Fruit fly (Drosophila melanogaster) whole organism, embryonic: ENCODE results near the gene Jarid2.

ENCODE experiments used
- Abd-B ChIP-seq: fragments of 200-800 bp; sonication (Bioruptor generic); optimal IDR thresholded peaks from 2 replicates; lab custom pipeline; 2018; ENCODE audit warnings: missing biosample characterization, mild to moderate bottlenecking, missing genetic modification characterization, moderate library complexity
- Adf1 ChIP-seq: fragments of 200-800 bp; sonication (Bioruptor generic); IDR thresholded peaks from 2 replicates; pipeline ENCODE4 v1.3.6; 2022; ENCODE audit warnings: missing biosample characterization, missing genetic modification characterization
- Atf3 ChIP-seq: fragments of 200-800 bp; sonication (Bioruptor generic); optimal IDR thresholded peaks from 3 replicates; lab custom pipeline; 2016; ENCODE audit warnings: missing biosample characterization, missing genetic modification characterization
- Atf6 ChIP-seq: fragments of 200-800 bp; sonication (Bioruptor generic); IDR thresholded peaks from 2 replicates; pipeline ENCODE4 v1.3.6; 2022; ENCODE audit warnings: missing biosample characterization, missing genetic modification characterization
- BtbVII ChIP-seq: fragments of 200-800 bp; sonication (Bioruptor generic); optimal IDR thresholded peaks from 3 replicates; lab custom pipeline; 2017; ENCODE audit warnings: missing biosample characterization, mild to moderate bottlenecking, missing genetic modification characterization
- CG10209 ChIP-seq: fragments of 200-800 bp; sonication (Bioruptor generic); optimal IDR thresholded peaks from 3 replicates; lab custom pipeline; 2017; ENCODE audit warnings: missing biosample characterization, mild to moderate bottlenecking, missing genetic modification characterization, missing genetic modification reagents
- CG10543 ChIP-seq: fragments of 200-800 bp; sonication (Bioruptor generic); optimal IDR thresholded peaks from 3 replicates; lab custom pipeline; 2017; ENCODE audit warnings: missing biosample characterization, mild to moderate bottlenecking, missing genetic modification characterization, moderate library complexity
- CG11504 ChIP-seq: fragments of 200-800 bp; sonication (Bioruptor generic); optimal IDR thresholded peaks from 3 replicates; lab custom pipeline; 2019; ENCODE audit warnings: missing biosample characterization, mild to moderate bottlenecking, missing genetic modification characterization, moderate library complexity
- CG12659 ChIP-seq: fragments of 200-800 bp; sonication (Bioruptor generic); optimal IDR thresholded peaks from 3 replicates; lab custom pipeline; 2017; ENCODE audit warnings: mild to moderate bottlenecking, missing biosample characterization, missing genetic modification reagents, missing genetic modification characterization
- CG13123 ChIP-seq: fragments of 200-800 bp; sonication (Bioruptor generic); optimal IDR thresholded peaks from 2 replicates; lab custom pipeline; 2016; ENCODE audit warnings: missing biosample characterization, missing genetic modification characterization
- CG14710 ChIP-seq: fragments of 200-800 bp; sonication (Bioruptor generic); optimal IDR thresholded peaks from 3 replicates; lab custom pipeline; 2019; ENCODE audit warnings: missing biosample characterization, mild to moderate bottlenecking, missing genetic modification characterization, moderate library complexity
- CG15073 ChIP-seq: fragments of 200-800 bp; sonication (Bioruptor generic); optimal IDR thresholded peaks from 2 replicates; lab custom pipeline; 2016; ENCODE audit warnings: missing biosample characterization, missing genetic modification characterization
- CG15514 ChIP-seq: fragments of 200-800 bp; sonication (Bioruptor generic); optimal IDR thresholded peaks from 3 replicates; lab custom pipeline; 2017; ENCODE audit warnings: missing biosample characterization, missing genetic modification characterization, mild to moderate bottlenecking, moderate library complexity, missing genetic modification reagents
- CG2889 ChIP-seq: fragments of 200-800 bp; sonication (Bioruptor generic); IDR thresholded peaks from 3 replicates; pipeline ENCODE4 v1.3.6; 2022; ENCODE audit warnings: missing biosample characterization, missing genetic modification characterization
- CG4360 ChIP-seq: fragments of 200-800 bp; sonication (Bioruptor generic); IDR thresholded peaks from 2 replicates; pipeline ENCODE4 v1.3.6; 2022; ENCODE audit warnings: missing biosample characterization, missing genetic modification characterization
- CG4404 ChIP-seq: fragments of 200-800 bp; sonication (Bioruptor generic); IDR thresholded peaks from 2 replicates; pipeline ENCODE4 v1.3.6; 2022; ENCODE audit warnings: missing biosample characterization, missing genetic modification characterization
- CG6272 ChIP-seq: fragments of 200-800 bp; sonication (Bioruptor generic); IDR thresholded peaks from 2 replicates; pipeline ENCODE4 v1.3.6; 2022; ENCODE audit warnings: missing biosample characterization, missing genetic modification characterization
- CG7987 ChIP-seq: fragments of 200-800 bp; sonication (Bioruptor generic); optimal IDR thresholded peaks from 2 replicates; lab custom pipeline; 2018; ENCODE audit warnings: missing biosample characterization, mild to moderate bottlenecking, missing genetic modification characterization, moderate library complexity
- CG9437 ChIP-seq: fragments of 200-800 bp; sonication (Bioruptor generic); optimal IDR thresholded peaks from 2 replicates; lab custom pipeline; 2018; ENCODE audit warnings: missing biosample characterization, mild to moderate bottlenecking, missing genetic modification characterization
- Chrac-16 ChIP-seq: fragments of 200-800 bp; sonication (Bioruptor generic); optimal IDR thresholded peaks from 3 replicates; lab custom pipeline; 2016; ENCODE audit warnings: missing biosample characterization, missing genetic modification characterization
- CkIIα-i1 ChIP-seq: fragments of 200-800 bp; sonication (Bioruptor generic); IDR thresholded peaks from 2 replicates; pipeline ENCODE4 v1.3.6; 2022; ENCODE audit warnings: missing biosample characterization, missing genetic modification characterization
- D19A ChIP-seq: fragments of 200-800 bp; optimal IDR thresholded peaks from 3 replicates; lab custom pipeline; 2019; ENCODE audit warnings: missing biosample characterization, mild to moderate bottlenecking, missing genetic modification characterization, moderate library complexity
- Dbx ChIP-seq: fragments of 200-800 bp; sonication (Bioruptor generic); IDR thresholded peaks from 3 replicates; pipeline ENCODE4 v1.3.6; 2022; ENCODE audit warnings: missing biosample characterization, missing genetic modification characterization
- Dip3 ChIP-seq: fragments of 200-800 bp; sonication (Bioruptor generic); optimal IDR thresholded peaks from 3 replicates; lab custom pipeline; 2016; ENCODE audit warnings: missing biosample characterization, missing genetic modification characterization
- Ets65A ChIP-seq: fragments of 200-800 bp; sonication (Bioruptor generic); peaks from one replicate; lab custom pipeline; 2016; ENCODE audit warnings: missing biosample characterization, missing genetic modification characterization
- HLH4C ChIP-seq: fragments of 200-800 bp; sonication (Bioruptor generic); IDR thresholded peaks from 3 replicates; pipeline ENCODE4 v1.3.6; 2022; ENCODE audit warnings: missing biosample characterization, missing genetic modification characterization; ENCODE audit not compliant: partially characterized antibody
- Lhr ChIP-seq: fragments of 200-800 bp; sonication (Bioruptor generic); optimal IDR thresholded peaks from 3 replicates; lab custom pipeline; 2017; ENCODE audit warnings: mild to moderate bottlenecking, missing biosample characterization, missing genetic modification reagents, missing genetic modification characterization
- Max ChIP-seq: fragments of 200-800 bp; sonication (Bioruptor generic); optimal IDR thresholded peaks from 2 replicates; lab custom pipeline; 2016; ENCODE audit warnings: missing biosample characterization, mild to moderate bottlenecking, missing genetic modification characterization
- Myb ChIP-seq: fragments of 200-800 bp; sonication (Bioruptor generic); optimal IDR thresholded peaks from 2 replicates; lab custom pipeline; 2016; ENCODE audit warnings: missing biosample characterization, missing genetic modification characterization
- Neu2 ChIP-seq: fragments of 200-800 bp; sonication (Bioruptor generic); optimal IDR thresholded peaks from 3 replicates; lab custom pipeline; 2016; ENCODE audit warnings: missing biosample characterization, missing genetic modification characterization, borderline replicate concordance
- Ravus ChIP-seq: fragments of 200-800 bp; sonication (Bioruptor generic); IDR thresholded peaks from 2 replicates; pipeline ENCODE4 v1.3.6; 2022; ENCODE audit warnings: missing biosample characterization, missing genetic modification characterization
- Spps ChIP-seq: fragments of 200-800 bp; sonication (Bioruptor generic); optimal IDR thresholded peaks from 2 replicates; lab custom pipeline; 2018; ENCODE audit warnings: missing biosample characterization, mild to moderate bottlenecking, missing genetic modification characterization
- ase ChIP-seq: fragments of 200-800 bp; sonication (Bioruptor generic); IDR thresholded peaks from 3 replicates; pipeline ENCODE4 v1.3.6; 2022; ENCODE audit warnings: missing biosample characterization, missing genetic modification characterization
- cato ChIP-seq: fragments of 200-800 bp; sonication (Bioruptor generic); optimal IDR thresholded peaks from 2 replicates; lab custom pipeline; 2016; ENCODE audit warnings: missing biosample characterization, missing genetic modification characterization, borderline replicate concordance
- croc ChIP-seq: fragments of 200-800 bp; sonication (Bioruptor generic); conservative IDR thresholded peaks from 3 replicates; pipeline ENCODE4 v1.3.6; 2022; ENCODE audit warnings: missing biosample characterization, missing genetic modification characterization
- dimm ChIP-seq: fragments of 200-800 bp; sonication (Bioruptor generic); IDR thresholded peaks from 2 replicates; pipeline ENCODE4 v1.3.6; 2022; ENCODE audit warnings: missing biosample characterization, missing genetic modification characterization
- emc ChIP-seq: fragments of 200-800 bp; sonication (Bioruptor generic); optimal IDR thresholded peaks from 2 replicates; lab custom pipeline; 2016; ENCODE audit warnings: missing biosample characterization, missing genetic modification characterization
- fd3F ChIP-seq: fragments of 200-800 bp; sonication (Bioruptor generic); optimal IDR thresholded peaks from 2 replicates; lab custom pipeline; 2018; ENCODE audit warnings: missing biosample characterization, mild to moderate bottlenecking, missing genetic modification characterization, moderate library complexity
- ftz-f1 ChIP-seq: fragments of 200-800 bp; sonication (Bioruptor generic); optimal IDR thresholded peaks from 2 replicates; lab custom pipeline; 2016; ENCODE audit warnings: missing biosample characterization, missing genetic modification characterization
- gt ChIP-seq: fragments of 200-800 bp; sonication (Bioruptor generic); IDR thresholded peaks from 2 replicates; pipeline ENCODE4 v1.3.6; 2022; ENCODE audit warnings: missing biosample characterization, missing genetic modification characterization
- hth ChIP-seq: fragments of >200 bp; optimal IDR thresholded peaks from 2 replicates; lab custom pipeline; 2017; ENCODE audit warnings: inconsistent platforms
- inv ChIP-seq: fragments of 200-800 bp; sonication (Bioruptor generic); IDR thresholded peaks from 2 replicates; pipeline ENCODE4 v1.3.6; 2022; ENCODE audit warnings: missing biosample characterization, missing genetic modification characterization; ENCODE audit not compliant: partially characterized antibody
- klu ChIP-seq: fragments of 200-800 bp; sonication (Bioruptor generic); IDR thresholded peaks from 2 replicates; pipeline ENCODE4 v1.3.6; 2022; ENCODE audit warnings: missing biosample characterization, missing genetic modification characterization
- maf-S ChIP-seq: fragments of 200-800 bp; sonication (Bioruptor generic); optimal IDR thresholded peaks from 2 replicates; lab custom pipeline; 2016; ENCODE audit warnings: missing biosample characterization, missing genetic modification characterization
- mld ChIP-seq: fragments of 200-800 bp; sonication (Bioruptor generic); IDR thresholded peaks from 3 replicates; pipeline ENCODE4 v1.3.6; 2022; ENCODE audit warnings: missing biosample characterization, missing genetic modification characterization; ENCODE audit not compliant: partially characterized antibody
- nerfin-1 ChIP-seq: fragments of 200-800 bp; sonication (Bioruptor generic); optimal IDR thresholded peaks from 3 replicates; lab custom pipeline; 2019; ENCODE audit warnings: missing biosample characterization, mild to moderate bottlenecking, missing genetic modification characterization, moderate library complexity
- org-1 ChIP-seq: fragments of 200-800 bp; sonication (Bioruptor generic); optimal IDR thresholded peaks from 2 replicates; lab custom pipeline; 2017; ENCODE audit warnings: missing biosample characterization, missing genetic modification characterization
- p53 ChIP-seq: fragments of 200-800 bp; sonication (Bioruptor generic); optimal IDR thresholded peaks from 2 replicates; lab custom pipeline; 2016; ENCODE audit warnings: missing biosample characterization, missing genetic modification characterization
- phol ChIP-seq: fragments of 200-800 bp; sonication (Bioruptor generic); optimal IDR thresholded peaks from 3 replicates; lab custom pipeline; 2018; ENCODE audit warnings: missing biosample characterization, mild to moderate bottlenecking, missing genetic modification characterization, moderate library complexity
- pros ChIP-seq: fragments of 200-800 bp; sonication (Bioruptor generic); optimal IDR thresholded peaks from 3 replicates; lab custom pipeline; 2019; ENCODE audit warnings: missing biosample characterization, mild to moderate bottlenecking, missing genetic modification characterization, moderate library complexity
- tap ChIP-seq: fragments of 200-800 bp; optimal IDR thresholded peaks from 3 replicates; lab custom pipeline; 2019; ENCODE audit warnings: missing biosample characterization, mild to moderate bottlenecking, missing genetic modification characterization, moderate library complexity
- z ChIP-seq: fragments of 200-800 bp; sonication (Bioruptor generic); IDR thresholded peaks from 3 replicates; pipeline ENCODE4 v1.3.6; 2022; ENCODE audit warnings: missing biosample characterization, missing genetic modification characterization

The Jarid2 gene

DNA sequence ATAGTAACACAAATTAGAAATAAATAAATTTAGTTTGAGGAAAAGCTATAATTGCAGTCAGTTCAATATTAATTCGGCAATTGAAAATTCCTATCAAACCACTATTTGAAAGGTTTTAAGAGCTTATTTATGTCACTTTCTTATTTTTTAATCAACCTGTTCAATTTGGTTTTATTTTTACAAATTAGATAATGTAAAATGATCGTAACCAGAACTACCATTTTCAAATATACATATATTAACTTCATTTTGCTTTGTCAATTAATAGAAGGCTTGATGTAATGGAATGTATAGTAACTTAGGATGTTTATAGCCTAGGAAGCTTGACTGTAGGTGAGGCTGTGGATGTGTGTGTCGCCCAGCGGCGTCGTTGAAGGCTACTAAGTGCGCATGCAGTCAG is 10.2 kb upstream of the Jarid2 start (continued):
- TF ChIP-seq CG7987 (GFP tag; lab: Kevin White, UChicago): no peak
- no peak for TF ChIP-seq CkIIα-i1 (GFP tag; lab: Robert Waterston, UW)
- no peak for TF ChIP-seq Adf1 (GFP tag; lab: Robert Waterston, UW)
- no peak for TF ChIP-seq Atf6 (GFP tag; lab: Robert Waterston, UW)
- peak; percentile 57 for TF ChIP-seq CG10209 (GFP tag; lab: Kevin White, UChicago)
- TF ChIP-seq ftz-f1 (GFP tag; lab: Kevin White, UChicago): no peak
- no peak for TF ChIP-seq Lhr (GFP tag; lab: Kevin White, UChicago)
- TF ChIP-seq Max: no peak
- no peak for TF ChIP-seq croc (GFP tag; lab: Robert Waterston, UW)
- TF ChIP-seq CG10543 (GFP tag; lab: Kevin White, UChicago): peak; percentile 40
- TF ChIP-seq maf-S: no peak
- no peak for TF ChIP-seq CG4404 (GFP tag; lab: Robert Waterston, UW)
- peak; percentile 34 for TF ChIP-seq nerfin-1 (tag; lab: Kevin White, UChicago)
- no peak for TF ChIP-seq Atf3
- no peak for TF ChIP-seq Dbx (GFP tag; lab: Robert Waterston, UW)
- TF ChIP-seq Myb (GFP tag; lab: Kevin White, UChicago): no peak
- no peak for TF ChIP-seq CG14710
- peak; percentile 0 for TF ChIP-seq D19A (tag; lab: Kevin White, UChicago)
- no peak for TF ChIP-seq klu
- TF ChIP-seq Dip3: no peak
- no peak for TF ChIP-seq p53 (GFP tag; lab: Kevin White, UChicago)
- TF ChIP-seq Chrac-16: no peak
- TF ChIP-seq Ets65A: no peak
- no peak for TF ChIP-seq fd3F (GFP tag; lab: Kevin White, UChicago)
- no peak for TF ChIP-seq Neu2 (GFP tag; lab: Kevin White, UChicago)
- no peak for TF ChIP-seq Spps (tag; lab: Kevin White, UChicago)
- TF ChIP-seq BtbVII: no peak
- no peak for TF ChIP-seq Ravus (GFP tag; lab: Robert Waterston, UW)
- peak; percentile 18 for TF ChIP-seq org-1 (GFP tag; lab: Kevin White, UChicago)
- peak; percentile 69 for TF ChIP-seq CG11504
- TF ChIP-seq CG4360 (GFP tag; lab: Robert Waterston, UW): no peak
- no peak for TF ChIP-seq CG15073 (GFP tag; lab: Kevin White, UChicago)
- TF ChIP-seq CG13123 (GFP tag; lab: Kevin White, UChicago): no peak
- TF ChIP-seq ase: no peak
- no peak for TF ChIP-seq HLH4C (GFP tag; lab: Robert Waterston, UW)
- peak; percentile 39 for TF ChIP-seq phol
- no peak for TF ChIP-seq z (GFP tag; lab: Robert Waterston, UW)
- no peak for TF ChIP-seq cato (GFP tag; lab: Kevin White, UChicago)
- no peak for TF ChIP-seq gt
- no peak for TF ChIP-seq CG6272 (GFP tag; lab: Robert Waterston, UW)
- TF ChIP-seq CG9437: peak; percentile 10
- no peak for TF ChIP-seq CG15514 (GFP tag; lab: Kevin White, UChicago)
- TF ChIP-seq tap: no peak
- TF ChIP-seq mld (GFP tag; lab: Robert Waterston, UW): no peak
- no peak for TF ChIP-seq inv
- TF ChIP-seq Abd-B (GFP tag; lab: Kevin White, UChicago): no peak
- TF ChIP-seq dimm (GFP tag; lab: Robert Waterston, UW): no peak
- no peak for TF ChIP-seq CG2889
- peak; percentile 41 for TF ChIP-seq CG12659 (GFP tag; lab: Kevin White, UChicago)
- TF ChIP-seq emc: no peak
- TF ChIP-seq hth (lab: Kevin White, UChicago): no peak
- TF ChIP-seq pros: no peak
